Worm (Caenorhabditis elegans) whole organism, L4 larva: ENCODE results near the gene C36C9.6.

Experiments used
- cey-2 ChIP-seq: sonication (generic microtip); optimal IDR thresholded peaks from 3 replicates; lab custom pipeline; 2017; ENCODE audit warnings: missing genetic modification characterization, mild to moderate bottlenecking, missing compliant biosample characterization, antibody characterized with exemption, borderline replicate concordance; ENCODE audit not compliant: insufficient read depth
- hlh-11 ChIP-seq: fragments of 200-800 bp; sonication (Bioruptor generic); optimal IDR thresholded peaks from 2 replicates; lab custom pipeline; 2018; ENCODE audit warnings: mild to moderate bottlenecking, missing genetic modification characterization, missing compliant biosample characterization
- lin-38 ChIP-seq: fragments of 200-800 bp; sonication (Bioruptor generic); IDR thresholded peaks from 2 replicates; pipeline ENCODE4 v1.3.6; 2022; ENCODE audit warnings: missing genetic modification reagents, missing genetic modification characterization, missing compliant biosample characterization
- nhr-25 ChIP-seq: sonication (generic microtip); optimal IDR thresholded peaks from 2 replicates; lab custom pipeline; 2017; ENCODE audit warnings: missing genetic modification characterization, mild to moderate bottlenecking, missing compliant biosample characterization, antibody characterized with exemption, moderate library complexity, borderline replicate concordance; ENCODE audit not compliant: insufficient read depth
- nhr-28 ChIP-seq: fragments of 150-350 bp; optimal IDR thresholded peaks from 2 replicates; lab custom pipeline; 2014; ENCODE audit warnings: missing biosample characterization, missing genetic modification characterization
- pha-4 ChIP-seq, 2 experiments: fragments of 150-350 bp in 1 of 2; fragments of 200-800 bp in 1 of 2; sonication (Bioruptor generic) in 1 of 2; IDR thresholded peaks in 1 of 2; optimal IDR thresholded peaks in 1 of 2; 2 replicates each; pipeline versions ENCODE4 v1.3.6 to Lab custom; 2014 to 2022; ENCODE audit warnings: missing genetic modification characterization in 2 of 2, missing genetic modification reagents in 2 of 2, missing biosample characterization in 1 of 2, missing compliant biosample characterization in 1 of 2
- rbr-2 ChIP-seq: sonication (generic microtip); optimal IDR thresholded peaks from 2 replicates; lab custom pipeline; 2016; ENCODE audit warnings: missing genotype, missing genetic modification characterization, missing compliant biosample characterization
- snpc-4 ChIP-seq: fragments of 150-350 bp; optimal IDR thresholded peaks from 2 replicates; lab custom pipeline; 2014; ENCODE audit warnings: missing biosample characterization, missing genetic modification characterization
- unc-130 ChIP-seq: sonication (generic microtip); optimal IDR thresholded peaks from 2 replicates; lab custom pipeline; 2016; ENCODE audit warnings: missing genetic modification reagents, missing genetic modification characterization, missing compliant biosample characterization
- unc-39 ChIP-seq: sonication (generic microtip); optimal IDR thresholded peaks from 2 replicates; lab custom pipeline; 2017; ENCODE audit warnings: missing biosample characterization, missing genetic modification characterization
- unc-62 ChIP-seq, 3 experiments: fragments of 150-350 bp in 1 of 3; sonication (generic microtip); optimal IDR thresholded peaks in 2 of 3; peaks in 1 of 3; 1 replicate in 1 of 3; 2 replicates in 2 of 3; lab custom pipeline; 2014 to 2017; ENCODE audit warnings: missing biosample characterization in 3 of 3, missing genetic modification characterization in 3 of 3, missing genetic modification reagents in 3 of 3, missing genotype in 1 of 3

DNA sequence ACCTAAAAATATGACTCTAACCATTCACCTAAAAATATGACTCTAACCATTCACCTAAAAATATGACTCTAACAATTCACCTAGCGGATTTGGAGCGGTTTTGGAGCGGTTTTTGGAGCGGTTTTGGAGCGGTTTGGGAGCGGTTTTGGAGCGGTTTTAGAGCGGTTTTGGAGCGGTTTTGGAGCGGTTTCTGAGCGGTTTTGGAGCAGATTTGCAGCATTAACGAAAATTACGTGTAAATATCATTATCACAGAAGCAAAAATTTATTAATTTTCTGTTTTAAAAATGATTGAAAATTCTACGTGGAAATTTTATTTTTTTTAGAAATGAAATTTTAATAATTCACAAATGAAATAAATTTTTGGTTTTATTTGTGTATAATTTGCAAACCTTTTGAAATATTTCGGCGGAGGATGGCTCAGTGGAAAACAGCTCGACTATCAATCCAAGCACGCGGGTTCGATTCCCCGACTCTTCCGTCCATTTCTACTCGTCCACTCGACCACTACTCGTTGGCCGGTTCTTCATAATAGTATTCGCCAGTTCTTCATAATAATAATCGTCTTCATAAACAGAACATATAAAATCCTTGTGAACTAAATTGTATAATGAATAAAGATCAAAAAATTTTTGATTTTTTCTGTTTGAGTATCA is 47.2 kb downstream of the C36C9.6 start:
- TF ChIP-seq rbr-2 (no peak), lin-38 (GFP tag; lab: Robert Waterston, UW) (no peak), cey-2 (tag; lab: Kevin White, UChicago) (no peak), unc-39 (no peak), unc-62 (GFP tag; optimal IDR thresholded peaks at IDR 0.05 in 1 of 2; lab: Kevin White, UChicago) (peak in 1 of 2 experiments; percentile 98), unc-62 (tag; optimal IDR thresholded peaks at IDR 0.05; lab: Kevin White, UChicago) (no peak), unc-130 (GFP tag; lab: Kevin White, UChicago) (no peak), hlh-11 (no peak), nhr-25 (no peak), nhr-28 (no peak), pha-4 (GFP tag; IDR thresholded peaks at IDR 0.05; lab: Robert Waterston, UW) (no peak), pha-4 (tag; optimal IDR thresholded peaks at IDR 0.05; lab: Kevin White, UChicago) (no peak), snpc-4 (no peak)
